Fruit fly (Drosophila melanogaster) whole organism, embryonic: Measurements from ENCODE around the gene CG31883.

Experiments used
- B-H1 ChIP-seq: fragments of 200-800 bp; sonication (Bioruptor generic); IDR thresholded peaks from 3 replicates; pipeline ENCODE4 v1.3.6; 2022; ENCODE audit warnings: missing biosample characterization, missing genetic modification characterization
- B-H2 ChIP-seq: fragments of 200-800 bp; sonication (Bioruptor generic); optimal IDR thresholded peaks from 2 replicates; lab custom pipeline; 2018; ENCODE audit warnings: missing biosample characterization, mild to moderate bottlenecking, missing genetic modification characterization
- Bgb ChIP-seq: fragments of 200-800 bp; sonication (Bioruptor generic); IDR thresholded peaks from 2 replicates; pipeline ENCODE4 v1.3.6; 2022; ENCODE audit warnings: missing biosample characterization, missing genetic modification characterization; ENCODE audit not compliant: partially characterized antibody
- CG10274 ChIP-seq: fragments of 200-800 bp; sonication (Bioruptor generic); optimal IDR thresholded peaks from 3 replicates; lab custom pipeline; 2017; ENCODE audit warnings: missing biosample characterization, mild to moderate bottlenecking, missing genetic modification characterization
- CG11504 ChIP-seq: fragments of 200-800 bp; sonication (Bioruptor generic); optimal IDR thresholded peaks from 3 replicates; lab custom pipeline; 2019; ENCODE audit warnings: missing biosample characterization, mild to moderate bottlenecking, missing genetic modification characterization, moderate library complexity
- CG11560 ChIP-seq: fragments of 200-800 bp; sonication (Bioruptor generic); IDR thresholded peaks from 3 replicates; pipeline ENCODE4 v1.3.6; 2022; ENCODE audit warnings: missing biosample characterization, missing genetic modification characterization
- CG13624 ChIP-seq: fragments of 200-800 bp; sonication (Bioruptor generic); optimal IDR thresholded peaks from 2 replicates; lab custom pipeline; 2016; ENCODE audit warnings: missing biosample characterization, missing genetic modification characterization
- CG15011 ChIP-seq: fragments of 200-800 bp; sonication (Bioruptor generic); optimal IDR thresholded peaks from 3 replicates; lab custom pipeline; 2018; ENCODE audit warnings: missing biosample characterization, mild to moderate bottlenecking, missing genetic modification characterization
- CG15269 ChIP-seq: fragments of 200-800 bp; sonication (Bioruptor generic); optimal IDR thresholded peaks from 2 replicates; lab custom pipeline; 2018; ENCODE audit warnings: missing biosample characterization, mild to moderate bottlenecking, missing genetic modification characterization, moderate library complexity
- CG15479 ChIP-seq: fragments of 200-800 bp; sonication (Bioruptor generic); optimal IDR thresholded peaks from 3 replicates; lab custom pipeline; 2019; ENCODE audit warnings: missing biosample characterization, mild to moderate bottlenecking, missing genetic modification characterization, moderate library complexity
- CG16813 ChIP-seq: fragments of 200-800 bp; sonication (Bioruptor generic); IDR thresholded peaks from 3 replicates; pipeline ENCODE4 v1.3.6; 2022; ENCODE audit warnings: missing biosample characterization, missing genetic modification characterization; ENCODE audit not compliant: partially characterized antibody
- CG17612 ChIP-seq: fragments of 200-800 bp; sonication (Bioruptor generic); IDR thresholded peaks from 2 replicates; pipeline ENCODE4 v1.3.6; 2022; ENCODE audit warnings: missing biosample characterization, missing genetic modification characterization
- CG17829 ChIP-seq: fragments of 200-800 bp; optimal IDR thresholded peaks from 2 replicates; lab custom pipeline; 2019; ENCODE audit warnings: missing biosample characterization, mild to moderate bottlenecking, missing genetic modification characterization, moderate library complexity
- CG1832 ChIP-seq: fragments of 200-800 bp; sonication (Bioruptor generic); optimal IDR thresholded peaks from 2 replicates; lab custom pipeline; 2017; ENCODE audit warnings: missing biosample characterization, mild to moderate bottlenecking, missing genetic modification characterization, inconsistent platforms
- CG2889 ChIP-seq: fragments of 200-800 bp; sonication (Bioruptor generic); IDR thresholded peaks from 3 replicates; pipeline ENCODE4 v1.3.6; 2022; ENCODE audit warnings: missing biosample characterization, missing genetic modification characterization
- CG32532 ChIP-seq: fragments of 200-800 bp; sonication (Bioruptor generic); IDR thresholded peaks from 2 replicates; pipeline ENCODE4 v1.3.6; 2022; ENCODE audit warnings: missing biosample characterization, missing genetic modification characterization
- CG5953 ChIP-seq: fragments of 200-800 bp; sonication (Bioruptor generic); IDR thresholded peaks from 2 replicates; pipeline ENCODE4 v1.3.6; 2022; ENCODE audit warnings: missing biosample characterization, missing genetic modification characterization
- CG6272 ChIP-seq: fragments of 200-800 bp; sonication (Bioruptor generic); IDR thresholded peaks from 2 replicates; pipeline ENCODE4 v1.3.6; 2022; ENCODE audit warnings: missing biosample characterization, missing genetic modification characterization
- CG6654 ChIP-seq: fragments of 200-800 bp; sonication (Bioruptor generic); optimal IDR thresholded peaks from 2 replicates; lab custom pipeline; 2017; ENCODE audit warnings: missing biosample characterization, mild to moderate bottlenecking, missing genetic modification characterization
- CG6854 ChIP-seq: fragments of 200-800 bp; sonication (Bioruptor generic); optimal IDR thresholded peaks from 3 replicates; lab custom pipeline; 2017; ENCODE audit warnings: missing biosample characterization, mild to moderate bottlenecking, missing genetic modification characterization
- CG8281 ChIP-seq: fragments of 200-800 bp; sonication (Bioruptor generic); optimal IDR thresholded peaks from 2 replicates; lab custom pipeline; 2018; ENCODE audit warnings: missing biosample characterization, mild to moderate bottlenecking, missing genetic modification characterization, moderate library complexity
- CG8388 ChIP-seq: fragments of 200-800 bp; sonication (Bioruptor generic); optimal IDR thresholded peaks from 2 replicates; lab custom pipeline; 2019; ENCODE audit warnings: missing biosample characterization, mild to moderate bottlenecking, missing genetic modification characterization, moderate library complexity
- CG9727 ChIP-seq: fragments of 200-800 bp; sonication (Bioruptor generic); optimal IDR thresholded peaks from 3 replicates; lab custom pipeline; 2017; ENCODE audit warnings: missing biosample characterization, mild to moderate bottlenecking, missing genetic modification characterization
- CG9876 ChIP-seq: fragments of 200-800 bp; sonication (Bioruptor generic); optimal IDR thresholded peaks from 2 replicates; lab custom pipeline; 2016; ENCODE audit warnings: missing biosample characterization, missing genetic modification characterization
- CoRest ChIP-seq: fragments of 200-800 bp; sonication (Bioruptor generic); optimal IDR thresholded peaks from 3 replicates; lab custom pipeline; 2018; ENCODE audit warnings: missing biosample characterization, mild to moderate bottlenecking, missing genetic modification characterization, moderate library complexity
- Dad ChIP-seq: fragments of 200-800 bp; sonication (Bioruptor generic); optimal IDR thresholded peaks from 3 replicates; lab custom pipeline; 2016; ENCODE audit warnings: missing biosample characterization, missing genetic modification characterization
- Dip2 ChIP-seq: fragments of 200-800 bp; sonication (Bioruptor generic); IDR thresholded peaks from 2 replicates; pipeline ENCODE4 v1.3.6; 2022; ENCODE audit warnings: missing biosample characterization, missing genetic modification characterization
- Dref ChIP-seq: fragments of 200-800 bp; sonication (Bioruptor generic); IDR thresholded peaks from 2 replicates; pipeline ENCODE4 v1.3.6; 2022; ENCODE audit warnings: missing biosample characterization, missing genetic modification characterization
- ERR ChIP-seq: fragments of 200-800 bp; sonication (Bioruptor generic); optimal IDR thresholded peaks from 2 replicates; lab custom pipeline; 2016; ENCODE audit warnings: missing biosample characterization, missing genetic modification characterization
- Fer1 ChIP-seq: fragments of 200-800 bp; sonication (Bioruptor generic); optimal IDR thresholded peaks from 2 replicates; lab custom pipeline; 2017; ENCODE audit warnings: missing biosample characterization, mild to moderate bottlenecking, missing genetic modification characterization
- Fer3 ChIP-seq: fragments of 200-800 bp; sonication (Bioruptor generic); optimal IDR thresholded peaks from 2 replicates; lab custom pipeline; 2018; ENCODE audit warnings: missing biosample characterization, mild to moderate bottlenecking, missing genetic modification characterization, moderate library complexity
- Med ChIP-seq: fragments of 200-800 bp; sonication (Bioruptor generic); peaks from one replicate; lab custom pipeline; 2016; ENCODE audit warnings: missing biosample characterization, missing genetic modification characterization, mild to moderate bottlenecking, inconsistent platforms, moderate library complexity
- Mrtf ChIP-seq: fragments of 200-800 bp; sonication (Bioruptor generic); IDR thresholded peaks from 3 replicates; pipeline ENCODE4 v1.3.6; 2022; ENCODE audit warnings: missing biosample characterization, missing genetic modification characterization
- Sin3A ChIP-seq: fragments of >200 bp; optimal IDR thresholded peaks from 2 replicates; lab custom pipeline; 2018
- Sox102F ChIP-seq: fragments of 200-800 bp; sonication (Bioruptor generic); optimal IDR thresholded peaks from 2 replicates; lab custom pipeline; 2018; ENCODE audit warnings: missing biosample characterization, mild to moderate bottlenecking, missing genetic modification characterization, moderate library complexity
- Sry-β ChIP-seq: fragments of 200-800 bp; sonication (Bioruptor generic); optimal IDR thresholded peaks from 2 replicates; lab custom pipeline; 2018; ENCODE audit warnings: missing biosample characterization, mild to moderate bottlenecking, missing genetic modification characterization, moderate library complexity
- cad ChIP-seq: fragments of >200 bp; optimal IDR thresholded peaks from 2 replicates; lab custom pipeline; 2017; ENCODE audit warnings: missing biosample characterization, missing genetic modification characterization
- cato ChIP-seq: fragments of 200-800 bp; sonication (Bioruptor generic); optimal IDR thresholded peaks from 2 replicates; lab custom pipeline; 2016; ENCODE audit warnings: missing biosample characterization, missing genetic modification characterization, borderline replicate concordance
- croc ChIP-seq: fragments of 200-800 bp; sonication (Bioruptor generic); conservative IDR thresholded peaks from 3 replicates; pipeline ENCODE4 v1.3.6; 2022; ENCODE audit warnings: missing biosample characterization, missing genetic modification characterization
- crol ChIP-seq: fragments of 200-800 bp; sonication (Bioruptor generic); IDR thresholded peaks from 2 replicates; pipeline ENCODE4 v1.3.6; 2022; ENCODE audit warnings: missing biosample characterization, missing genetic modification characterization
- emc ChIP-seq: fragments of 200-800 bp; sonication (Bioruptor generic); optimal IDR thresholded peaks from 2 replicates; lab custom pipeline; 2016; ENCODE audit warnings: missing biosample characterization, missing genetic modification characterization
- ems ChIP-seq: fragments of 200-800 bp; sonication (Bioruptor generic); optimal IDR thresholded peaks from 3 replicates; lab custom pipeline; 2016; ENCODE audit warnings: missing biosample characterization, missing genetic modification characterization
- gcm ChIP-seq: fragments of 200-800 bp; sonication (Bioruptor generic); optimal IDR thresholded peaks from 2 replicates; lab custom pipeline; 2019; ENCODE audit warnings: missing biosample characterization, mild to moderate bottlenecking, missing genetic modification characterization, moderate library complexity
- hth ChIP-seq: fragments of >200 bp; optimal IDR thresholded peaks from 2 replicates; lab custom pipeline; 2017; ENCODE audit warnings: inconsistent platforms
- ind ChIP-seq: fragments of 200-800 bp; sonication (Bioruptor generic); optimal IDR thresholded peaks from 3 replicates; lab custom pipeline; 2016; ENCODE audit warnings: missing biosample characterization, missing genetic modification characterization
- insv ChIP-seq, 2 experiments: fragments of 200-800 bp; sonication (Bioruptor generic); optimal IDR thresholded peaks; 3 replicates each; lab custom pipeline; 2016 to 2018; ENCODE audit warnings: missing biosample characterization in 2 of 2, missing genetic modification characterization in 2 of 2
- pan ChIP-seq, 4 experiments: fragments of >200 bp in 3 of 4; fragments of 200-800 bp in 1 of 4; sonication (Bioruptor generic) in 1 of 4; optimal IDR thresholded peaks in 3 of 4; IDR thresholded peaks in 1 of 4; 2 replicates each; pipeline versions ENCODE4 v1.3.6 to Lab custom; 2017 to 2022; ENCODE audit warnings: missing biosample characterization in 2 of 4, missing genetic modification characterization in 2 of 4, mixed read lengths in 1 of 4
- psq ChIP-seq: fragments of 200-800 bp; sonication (Bioruptor generic); optimal IDR thresholded peaks from 2 replicates; lab custom pipeline; 2017; ENCODE audit warnings: missing biosample characterization, missing genetic modification characterization
- tna ChIP-seq: fragments of 200-800 bp; sonication (Bioruptor generic); IDR thresholded peaks from 2 replicates; pipeline ENCODE4 v1.3.6; 2022; ENCODE audit warnings: missing biosample characterization, missing genetic modification characterization; ENCODE audit not compliant: partially characterized antibody
- unc-4 ChIP-seq: fragments of 200-800 bp; sonication (Bioruptor generic); IDR thresholded peaks from 2 replicates; pipeline ENCODE4 v1.3.6; 2022; ENCODE audit warnings: missing biosample characterization, missing genetic modification characterization; ENCODE audit not compliant: partially characterized antibody

Gene CG31883

DNA sequence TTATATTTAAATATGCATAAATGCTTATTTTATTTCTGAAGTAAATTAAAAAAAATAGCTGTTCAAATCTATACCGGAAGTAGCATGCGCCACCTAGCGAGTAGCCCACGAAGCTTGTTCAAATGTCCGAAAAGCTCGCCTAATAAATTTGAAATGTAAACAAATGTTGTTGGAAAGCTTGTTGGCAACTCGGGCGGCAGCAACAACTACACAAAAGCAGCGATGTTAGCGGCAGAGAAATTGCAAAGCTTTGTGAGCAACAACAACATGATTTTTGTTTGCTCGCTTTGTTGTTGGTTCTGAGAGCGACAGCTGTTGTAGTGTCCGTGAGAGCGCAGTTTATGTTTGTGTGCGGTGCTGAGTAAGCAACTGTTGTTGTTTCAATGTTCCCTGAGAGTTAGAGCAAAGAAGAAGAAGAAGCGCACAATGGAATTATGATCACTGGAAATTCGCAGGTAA, 39.1 kb downstream of the CG31883 start (continued):
- TF ChIP-seq gcm (GFP tag; lab: Kevin White, UChicago) (peak; percentile 99), CG17612 (GFP tag; lab: Robert Waterston, UW) (peak; percentile 79), cad (no peak), cato (GFP tag; lab: Kevin White, UChicago) (peak; percentile 86), ems (GFP tag; lab: Kevin White, UChicago) (peak; percentile 95), CG15269 (tag; lab: Kevin White, UChicago) (peak; percentile 98), CG5953 (peak; percentile 98), crol (peak; percentile 71), CG32532 (peak; percentile 98), CG11504 (tag; lab: Kevin White, UChicago) (peak; percentile 95), CG15011 (GFP tag; lab: Kevin White, UChicago) (peak; percentile 99), Med (GFP tag; lab: Kevin White, UChicago) (peak; percentile 100), CG6654 (GFP tag; lab: Kevin White, UChicago) (peak; percentile 91), Sin3A (lab: Kevin White, UChicago) (no peak), B-H2 (peak; percentile 100), CG9727 (GFP tag; lab: Kevin White, UChicago) (peak; percentile 96), CG11560 (tag; lab: Robert Waterston, UW) (peak; percentile 25; the same call in 1 of the 3 replicates), Fer1 (peak; percentile 100), CoRest (peak; percentile 93), CG10274 (GFP tag; lab: Kevin White, UChicago) (peak; percentile 95), Fer3 (tag; lab: Kevin White, UChicago) (peak; percentile 99), Sox102F (GFP tag; lab: Kevin White, UChicago) (peak; percentile 96), ind (GFP tag; lab: Kevin White, UChicago) (peak; percentile 88), Dref (peak; percentile 35; the same call in 1 of the 2 replicates), tna (no peak), ERR (GFP tag; lab: Kevin White, UChicago) (peak; percentile 80), emc (GFP tag; lab: Kevin White, UChicago) (peak; percentile 95), pan (optimal IDR thresholded peaks at IDR 0.05; lab: Kevin White, UChicago) (no peak), pan (GFP tag; optimal IDR thresholded peaks at IDR 0.05 in 1 of 2, IDR thresholded peaks at IDR 0.05 in 1 of 2) (peak in 1 of 2 experiments; percentile 96), CG8388 (GFP tag; lab: Kevin White, UChicago) (peak; percentile 96), Dip2 (GFP tag; lab: Robert Waterston, UW) (no peak), CG13624 (GFP tag; lab: Kevin White, UChicago) (peak; percentile 96), Dad (GFP tag; lab: Kevin White, UChicago) (peak; percentile 96), CG16813 (GFP tag; lab: Robert Waterston, UW) (no peak), CG8281 (peak; percentile 91), B-H1 (GFP tag; lab: Robert Waterston, UW) (peak; percentile 90; the same call in 2 of the 3 replicates), Bgb (GFP tag; lab: Robert Waterston, UW) (peak; percentile 21; the same call in 1 of the 2 replicates), insv (GFP tag; optimal IDR thresholded peaks at IDR 0.05; lab: Kevin White, UChicago) (peak; percentile 7 to 87), unc-4 (GFP tag; lab: Robert Waterston, UW) (peak; percentile 17; the same call in 1 of the 2 replicates), CG1832 (GFP tag; lab: Kevin White, UChicago) (no peak), CG6854 (peak; percentile 99), Sry-β (GFP tag; lab: Kevin White, UChicago) (peak; percentile 81), CG9876 (GFP tag; lab: Kevin White, UChicago) (peak; percentile 90), hth (lab: Kevin White, UChicago) (no peak), CG15479 (GFP tag; lab: Kevin White, UChicago) (peak; percentile 22), CG17829 (peak; percentile 94), CG2889 (GFP tag; lab: Robert Waterston, UW) (peak; percentile 63; the same call in 2 of the 3 replicates), Mrtf (GFP tag; lab: Robert Waterston, UW) (peak; percentile 89), croc (peak; percentile 57; the same call in 2 of the 3 replicates), psq (peak; percentile 89), CG6272 (GFP tag; lab: Robert Waterston, UW) (peak; percentile 74)
